Worm (Caenorhabditis elegans) whole organism, L4/young adult: Measurements from ENCODE around the gene mrp-1.

Experiments
- W03F9.2 ChIP-seq: fragments of 150-350 bp; optimal IDR thresholded peaks from 2 replicates; lab custom pipeline; 2014; ENCODE audit warnings: missing biosample characterization, missing genetic modification characterization
- him-1 ChIP-seq: sonication (generic microtip); optimal IDR thresholded peaks from 2 replicates; lab custom pipeline; 2016; ENCODE audit warnings: missing genotype, missing genetic modification reagents, missing genetic modification characterization, missing compliant biosample characterization

- no peak for TF ChIP-seq him-1 (tag; lab: Kevin White, UChicago)
- TF ChIP-seq W03F9.2 (tag; lab: Kevin White, UChicago), result no peak
Measured at ce11 chrX:612783-613182, 25.1 kb upstream of the mrp-1 start.
